Fruit fly (Drosophila melanogaster) whole organism, embryonic: Measurements from ENCODE around the gene Mlp84B.
A peak's percentile ranks its signal among the peaks of the same experiment; 100 is the strongest.

Experiments used
- Aef1 ChIP-seq: fragments of 200-800 bp; sonication (Bioruptor generic); IDR thresholded peaks from 3 replicates; pipeline ENCODE4 v1.3.6; 2022; ENCODE audit warnings: missing biosample characterization, missing genetic modification characterization
- Atf-2 ChIP-seq: fragments of 200-800 bp; sonication (Bioruptor generic); optimal IDR thresholded peaks from 2 replicates; lab custom pipeline; 2016; ENCODE audit warnings: missing biosample characterization, missing genetic modification characterization
- BEAF-32 ChIP-seq: fragments of 200-800 bp; sonication (Bioruptor generic); optimal IDR thresholded peaks from 3 replicates; lab custom pipeline; 2017; ENCODE audit warnings: missing biosample characterization, missing genetic modification characterization, mild to moderate bottlenecking, moderate library complexity, missing genetic modification reagents
- Blimp-1 ChIP-seq: fragments of 200-800 bp; sonication (Bioruptor generic); optimal IDR thresholded peaks from 3 replicates; lab custom pipeline; 2018; ENCODE audit warnings: missing biosample characterization, missing genetic modification characterization, mild to moderate bottlenecking, moderate library complexity, missing genetic modification reagents
- CG1024 ChIP-seq: fragments of 200-800 bp; sonication (Bioruptor generic); IDR thresholded peaks from 2 replicates; pipeline ENCODE4 v1.3.6; 2022; ENCODE audit warnings: missing biosample characterization, missing genetic modification characterization
- CG10431 ChIP-seq: fragments of 200-800 bp; sonication (Bioruptor generic); optimal IDR thresholded peaks from 3 replicates; lab custom pipeline; 2018; ENCODE audit warnings: missing biosample characterization, mild to moderate bottlenecking, missing genetic modification characterization
- CG11093 ChIP-seq: fragments of 200-800 bp; sonication (Bioruptor generic); IDR thresholded peaks from 3 replicates; pipeline ENCODE4 v1.3.6; 2022; ENCODE audit warnings: missing biosample characterization, missing genetic modification characterization
- CG11723 ChIP-seq: fragments of 200-800 bp; sonication (Bioruptor generic); optimal IDR thresholded peaks from 2 replicates; lab custom pipeline; 2017; ENCODE audit warnings: missing biosample characterization, mild to moderate bottlenecking, missing genetic modification characterization
- CG12155 ChIP-seq: fragments of 200-800 bp; sonication (Bioruptor generic); optimal IDR thresholded peaks from 3 replicates; lab custom pipeline; 2016; ENCODE audit warnings: missing biosample characterization, missing genetic modification characterization
- CG12219 ChIP-seq: fragments of 200-800 bp; sonication (Bioruptor generic); optimal IDR thresholded peaks from 3 replicates; lab custom pipeline; 2018; ENCODE audit warnings: missing biosample characterization, mild to moderate bottlenecking, missing genetic modification characterization
- CG12744 ChIP-seq: fragments of 200-800 bp; sonication (Bioruptor generic); optimal IDR thresholded peaks from 2 replicates; lab custom pipeline; 2016; ENCODE audit warnings: missing biosample characterization, missing genetic modification characterization
- CG13287 ChIP-seq: fragments of 200-800 bp; sonication (Bioruptor generic); IDR thresholded peaks from 2 replicates; pipeline ENCODE4 v1.3.6; 2022; ENCODE audit warnings: missing biosample characterization, missing genetic modification characterization; ENCODE audit not compliant: partially characterized antibody
- CG13624 ChIP-seq: fragments of 200-800 bp; sonication (Bioruptor generic); optimal IDR thresholded peaks from 2 replicates; lab custom pipeline; 2016; ENCODE audit warnings: missing biosample characterization, missing genetic modification characterization
- CG14667 ChIP-seq: fragments of 200-800 bp; sonication (Bioruptor generic); IDR thresholded peaks from 2 replicates; pipeline ENCODE4 v1.3.6; 2022; ENCODE audit warnings: missing biosample characterization, missing genetic modification characterization
- CG15601 ChIP-seq: fragments of 200-800 bp; sonication (Bioruptor generic); optimal IDR thresholded peaks from 3 replicates; lab custom pipeline; 2019; ENCODE audit warnings: missing biosample characterization, mild to moderate bottlenecking, missing genetic modification characterization, moderate library complexity
- CG17186 ChIP-seq: fragments of 200-800 bp; sonication (Bioruptor generic); optimal IDR thresholded peaks from 3 replicates; lab custom pipeline; 2017; ENCODE audit warnings: missing biosample characterization, missing genetic modification reagents, missing genetic modification characterization
- CG17802 ChIP-seq: fragments of 200-800 bp; sonication (Bioruptor generic); optimal IDR thresholded peaks from 2 replicates; lab custom pipeline; 2018; ENCODE audit warnings: missing biosample characterization, mild to moderate bottlenecking, missing genetic modification characterization, moderate library complexity
- CG2120 ChIP-seq: fragments of 200-800 bp; sonication (Bioruptor generic); optimal IDR thresholded peaks from 3 replicates; lab custom pipeline; 2016; ENCODE audit warnings: missing biosample characterization, missing genetic modification characterization
- CG2199 ChIP-seq: fragments of 200-800 bp; sonication (Bioruptor generic); IDR thresholded peaks from 3 replicates; pipeline ENCODE4 v1.3.6; 2022; ENCODE audit warnings: missing biosample characterization, missing genetic modification characterization
- CG32767 ChIP-seq: fragments of 200-800 bp; sonication (Bioruptor generic); IDR thresholded peaks from 2 replicates; pipeline ENCODE4 v1.3.6; 2022; ENCODE audit warnings: missing biosample characterization, missing genetic modification characterization
- CG7928 ChIP-seq: fragments of 200-800 bp; sonication (Bioruptor generic); optimal IDR thresholded peaks from 2 replicates; lab custom pipeline; 2017; ENCODE audit warnings: missing biosample characterization, mild to moderate bottlenecking, missing genetic modification characterization
- CG8765 ChIP-seq: fragments of 200-800 bp; sonication (Bioruptor generic); IDR thresholded peaks from 2 replicates; pipeline ENCODE4 v1.3.6; 2022; ENCODE audit warnings: missing biosample characterization, missing genetic modification characterization
- Dek ChIP-seq: fragments of 200-800 bp; sonication (Bioruptor generic); optimal IDR thresholded peaks from 3 replicates; lab custom pipeline; 2019; ENCODE audit warnings: missing biosample characterization, mild to moderate bottlenecking, missing genetic modification characterization, moderate library complexity
- Doc2 ChIP-seq: fragments of 200-800 bp; sonication (Bioruptor generic); IDR thresholded peaks from 2 replicates; pipeline ENCODE4 v1.3.6; 2022; ENCODE audit warnings: missing biosample characterization, missing genetic modification characterization
- E2f1 ChIP-seq: fragments of 200-800 bp; sonication (Bioruptor generic); IDR thresholded peaks from 2 replicates; pipeline ENCODE4 v1.3.6; 2022; ENCODE audit warnings: missing biosample characterization, missing genetic modification characterization
- Eip74EF ChIP-seq, 2 experiments: fragments of 200-800 bp in 1 of 2; fragments of >200 bp in 1 of 2; sonication (Bioruptor generic) in 1 of 2; optimal IDR thresholded peaks; 2 replicates each; lab custom pipeline; 2017 to 2019; ENCODE audit warnings: missing biosample characterization in 2 of 2, missing genetic modification characterization in 2 of 2, mild to moderate bottlenecking in 1 of 2, moderate library complexity in 1 of 2
- HHEX ChIP-seq: fragments of 200-800 bp; sonication (Bioruptor generic); optimal IDR thresholded peaks from 3 replicates; lab custom pipeline; 2017; ENCODE audit warnings: missing biosample characterization, mild to moderate bottlenecking, missing genetic modification characterization, missing genetic modification reagents
- MBD-R2 ChIP-seq: fragments of 200-800 bp; sonication (Bioruptor generic); IDR thresholded peaks from 2 replicates; pipeline ENCODE4 v1.3.6; 2022; ENCODE audit warnings: missing biosample characterization, missing genetic modification characterization
- Opbp ChIP-seq: fragments of 200-800 bp; sonication (Bioruptor generic); IDR thresholded peaks from 3 replicates; pipeline ENCODE4 v1.3.6; 2022; ENCODE audit warnings: missing biosample characterization, missing genetic modification characterization; ENCODE audit not compliant: partially characterized antibody
- Optix ChIP-seq: fragments of 200-800 bp; sonication (Bioruptor generic); IDR thresholded peaks from 3 replicates; pipeline ENCODE4 v1.3.6; 2022; ENCODE audit warnings: missing biosample characterization, missing genetic modification characterization
- Xbp1 ChIP-seq: fragments of 200-800 bp; sonication (Bioruptor generic); optimal IDR thresholded peaks from 3 replicates; lab custom pipeline; 2016; ENCODE audit warnings: missing biosample characterization, mild to moderate bottlenecking, missing genetic modification characterization
- Xrp1 ChIP-seq: fragments of 200-800 bp; sonication (Bioruptor generic); IDR thresholded peaks from 2 replicates; pipeline ENCODE4 v1.3.6; 2022; ENCODE audit warnings: missing biosample characterization, missing genetic modification characterization
- dati ChIP-seq: fragments of 200-800 bp; sonication (Bioruptor generic); IDR thresholded peaks from 2 replicates; pipeline ENCODE4 v1.3.6; 2022; ENCODE audit warnings: missing biosample characterization, missing genetic modification characterization
- ems ChIP-seq: fragments of 200-800 bp; sonication (Bioruptor generic); optimal IDR thresholded peaks from 3 replicates; lab custom pipeline; 2016; ENCODE audit warnings: missing biosample characterization, missing genetic modification characterization
- eve ChIP-seq, 2 experiments: fragments of >200 bp; optimal IDR thresholded peaks; 2 replicates each; lab custom pipeline; 2017; ENCODE audit warnings: missing biosample characterization in 2 of 2, missing genetic modification characterization in 2 of 2
- exex ChIP-seq: fragments of 200-800 bp; sonication (Bioruptor generic); optimal IDR thresholded peaks from 4 replicates; lab custom pipeline; 2018; ENCODE audit warnings: missing biosample characterization, mild to moderate bottlenecking, missing genetic modification characterization, moderate library complexity
- ftz-f1 ChIP-seq: fragments of 200-800 bp; sonication (Bioruptor generic); optimal IDR thresholded peaks from 2 replicates; lab custom pipeline; 2016; ENCODE audit warnings: missing biosample characterization, missing genetic modification characterization
- gem ChIP-seq: fragments of 200-800 bp; sonication (Bioruptor generic); optimal IDR thresholded peaks from 2 replicates; lab custom pipeline; 2019; ENCODE audit warnings: missing biosample characterization, mild to moderate bottlenecking, missing genetic modification characterization, moderate library complexity
- grn ChIP-seq: fragments of 200-800 bp; sonication (Bioruptor generic); optimal IDR thresholded peaks from 3 replicates; lab custom pipeline; 2017; ENCODE audit warnings: missing biosample characterization, missing genetic modification characterization
- hb ChIP-seq: fragments of 200-800 bp; sonication (Bioruptor generic); IDR thresholded peaks from 3 replicates; pipeline ENCODE4 v1.3.6; 2022; ENCODE audit warnings: missing biosample characterization, missing genetic modification characterization; ENCODE audit not compliant: partially characterized antibody
- ind ChIP-seq: fragments of 200-800 bp; sonication (Bioruptor generic); optimal IDR thresholded peaks from 3 replicates; lab custom pipeline; 2016; ENCODE audit warnings: missing biosample characterization, missing genetic modification characterization
- kay ChIP-seq: fragments of 200-800 bp; sonication (Bioruptor generic); optimal IDR thresholded peaks from 2 replicates; lab custom pipeline; 2016; ENCODE audit warnings: missing biosample characterization, missing genetic modification characterization
- lola ChIP-seq, 3 experiments: fragments of >200 bp in 2 of 3; fragments of 200-800 bp in 1 of 3; sonication (Bioruptor generic) in 1 of 3; optimal IDR thresholded peaks; 2 replicates each; lab custom pipeline; 2017 to 2019; ENCODE audit warnings: missing biosample characterization in 3 of 3, missing genetic modification characterization in 3 of 3, mild to moderate bottlenecking in 1 of 3, moderate library complexity in 1 of 3
- nerfin-2 ChIP-seq: fragments of 200-800 bp; sonication (Bioruptor generic); IDR thresholded peaks from 2 replicates; pipeline ENCODE4 v1.3.6; 2022; ENCODE audit warnings: missing biosample characterization, missing genetic modification characterization; ENCODE audit not compliant: partially characterized antibody
- pnt ChIP-seq: fragments of 200-800 bp; sonication (Bioruptor generic); optimal IDR thresholded peaks from 3 replicates; lab custom pipeline; 2016; ENCODE audit warnings: missing biosample characterization, missing genetic modification characterization
- scrt ChIP-seq: fragments of 200-800 bp; sonication (Bioruptor generic); optimal IDR thresholded peaks from 2 replicates; lab custom pipeline; 2018; ENCODE audit warnings: missing biosample characterization, mild to moderate bottlenecking, missing genetic modification characterization, moderate library complexity
- seq ChIP-seq: fragments of 200-800 bp; sonication (Bioruptor generic); IDR thresholded peaks from 2 replicates; pipeline ENCODE4 v1.3.6; 2022; ENCODE audit warnings: missing biosample characterization, missing genetic modification characterization
- sr ChIP-seq: fragments of 200-800 bp; sonication (Bioruptor generic); IDR thresholded peaks from 3 replicates; pipeline ENCODE4 v1.3.6; 2022; ENCODE audit warnings: missing biosample characterization, missing genetic modification characterization
- tll ChIP-seq, 2 experiments: fragments of 200-800 bp in 1 of 2; fragments of >200 bp in 1 of 2; sonication (Bioruptor generic) in 1 of 2; optimal IDR thresholded peaks; 2 replicates each; lab custom pipeline; 2017 to 2019; ENCODE audit warnings: missing biosample characterization in 2 of 2, missing genetic modification characterization in 2 of 2, mild to moderate bottlenecking in 1 of 2, moderate library complexity in 1 of 2
- tna ChIP-seq: fragments of 200-800 bp; sonication (Bioruptor generic); IDR thresholded peaks from 2 replicates; pipeline ENCODE4 v1.3.6; 2022; ENCODE audit warnings: missing biosample characterization, missing genetic modification characterization; ENCODE audit not compliant: partially characterized antibody
- yki ChIP-seq: fragments of >200 bp; optimal IDR thresholded peaks from 3 replicates; lab custom pipeline; 2018

The Mlp84B gene

DNA sequence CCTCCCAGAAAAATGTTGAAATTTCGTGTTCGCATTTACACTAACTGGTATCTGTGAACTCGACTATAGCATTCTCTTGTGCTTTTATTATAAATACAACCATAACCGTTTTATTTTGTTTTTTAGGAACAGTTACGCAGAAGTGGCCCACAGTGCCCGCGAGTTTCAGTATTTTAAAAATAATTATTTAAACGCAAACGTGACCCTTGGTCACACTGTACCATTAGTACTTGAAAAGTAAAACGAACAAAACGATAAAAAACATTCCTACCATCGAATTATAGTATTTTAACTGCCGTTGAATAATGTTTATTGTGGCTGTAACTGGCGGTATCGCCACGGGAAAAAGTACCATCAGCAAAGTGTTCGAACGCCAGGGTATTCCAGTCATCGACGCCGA lies 35.6 kb downstream of the Mlp84B start, which contains the start of gene Dpck (continued):
- TF ChIP-seq hb (GFP tag; lab: Robert Waterston, UW) (no peak), kay (GFP tag; lab: Kevin White, UChicago) (no peak), E2f1 (0 out of 2 replicates have a peak, but pooled peaks have one; percentile 10), eve (GFP tag; optimal IDR thresholded peaks at IDR 0.05; lab: Kevin White, UChicago) (no peak), nerfin-2 (GFP tag; lab: Robert Waterston, UW) (no peak), CG12155 (GFP tag; lab: Kevin White, UChicago) (no peak), exex (tag; lab: Kevin White, UChicago) (no peak), seq (GFP tag; lab: Robert Waterston, UW) (no peak), Atf-2 (GFP tag; lab: Kevin White, UChicago) (peak; percentile 17), CG8765 (GFP tag; lab: Robert Waterston, UW) (no peak), CG2120 (GFP tag; lab: Kevin White, UChicago) (peak; percentile 44), CG17802 (no peak), CG1024 (GFP tag; lab: Robert Waterston, UW) (no peak), CG10431 (GFP tag; lab: Kevin White, UChicago) (peak; percentile 16), CG17186 (GFP tag; lab: Kevin White, UChicago) (no peak), Doc2 (GFP tag; lab: Robert Waterston, UW) (no peak), ems (GFP tag; lab: Kevin White, UChicago) (peak; percentile 38), HHEX (GFP tag; lab: Kevin White, UChicago) (peak; percentile 29), CG11723 (GFP tag; lab: Kevin White, UChicago) (peak; percentile 86), Xbp1 (GFP tag; lab: Kevin White, UChicago) (peak; percentile 19), MBD-R2 (peak; percentile 72), CG15601 (tag; lab: Kevin White, UChicago) (no peak), BEAF-32 (GFP tag; lab: Kevin White, UChicago) (peak; percentile 13), grn (GFP tag; lab: Kevin White, UChicago) (no peak), Eip74EF (GFP tag; optimal IDR thresholded peaks at IDR 0.05; lab: Kevin White, UChicago) (peak in 1 of 2 experiments; percentile 12), Xrp1 (no peak), dati (no peak), sr (GFP tag; lab: Robert Waterston, UW) (no peak), CG12744 (GFP tag; lab: Kevin White, UChicago) (no peak), CG14667 (GFP tag; lab: Robert Waterston, UW) (no peak), CG13624 (GFP tag; lab: Kevin White, UChicago) (peak; percentile 46), pnt (GFP tag; lab: Kevin White, UChicago) (no peak), ind (GFP tag; lab: Kevin White, UChicago) (no peak), tll (GFP tag; optimal IDR thresholded peaks at IDR 0.05; lab: Kevin White, UChicago) (no peak), Optix (no peak), lola (GFP tag; optimal IDR thresholded peaks at IDR 0.05; lab: Kevin White, UChicago) (no peak), CG7928 (no peak), yki (lab: Kevin White, UChicago) (no peak), CG2199 (GFP tag; lab: Robert Waterston, UW) (no peak), CG11093 (no peak), ftz-f1 (GFP tag; lab: Kevin White, UChicago) (no peak), CG32767 (GFP tag; lab: Robert Waterston, UW) (no peak), tna (GFP tag; lab: Robert Waterston, UW) (no peak), CG12219 (GFP tag; lab: Kevin White, UChicago) (no peak), CG13287 (peak; percentile 10; the same call in 1 of the 2 replicates), scrt (peak; percentile 39), Dek (tag; lab: Kevin White, UChicago) (no peak), gem (tag; lab: Kevin White, UChicago) (peak; percentile 26), Blimp-1 (GFP tag; lab: Kevin White, UChicago) (no peak), Opbp (GFP tag; lab: Robert Waterston, UW) (no peak), Aef1 (no peak)
